Worm (Caenorhabditis elegans): Measurements from ENCODE around the gene C36C9.5.

DNA sequence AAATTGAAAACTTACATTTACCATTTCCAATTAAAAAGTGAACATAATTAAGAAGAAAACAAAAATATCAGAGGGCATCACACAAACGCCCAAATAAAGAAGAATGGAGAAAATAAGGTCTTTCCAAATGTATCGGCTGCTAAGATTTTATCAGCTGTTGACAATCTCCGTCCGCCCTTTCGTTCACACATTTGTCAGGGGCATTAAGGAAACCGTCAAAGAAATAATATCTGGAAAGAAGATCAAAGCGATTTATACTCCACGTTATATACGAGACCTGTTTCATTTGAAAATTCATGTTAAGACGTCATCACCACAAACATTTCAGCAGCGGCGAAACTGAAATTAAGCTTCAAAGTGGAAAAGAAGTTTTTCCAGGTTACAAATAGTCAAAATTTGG lies 8.8 kb upstream of the C36C9.5 start, which contains the start of gene fbxa-52:
- no peak for TF ChIP-seq blmp-1 (tag; optimal IDR thresholded peaks at IDR 0.05; ENCODE audit: insufficient read depth)
- no peak for TF ChIP-seq F13H6.1 (tag; optimal IDR thresholded peaks at IDR 0.05)
- no peak for TF ChIP-seq unc-39 (tag; optimal IDR thresholded peaks at IDR 0.05)
- TF ChIP-seq nhr-12 (tag; optimal IDR thresholded peaks at IDR 0.05) = no peak
